Worm (Caenorhabditis elegans): ENCODE measurements around the gene T04C12.8.

DNA sequence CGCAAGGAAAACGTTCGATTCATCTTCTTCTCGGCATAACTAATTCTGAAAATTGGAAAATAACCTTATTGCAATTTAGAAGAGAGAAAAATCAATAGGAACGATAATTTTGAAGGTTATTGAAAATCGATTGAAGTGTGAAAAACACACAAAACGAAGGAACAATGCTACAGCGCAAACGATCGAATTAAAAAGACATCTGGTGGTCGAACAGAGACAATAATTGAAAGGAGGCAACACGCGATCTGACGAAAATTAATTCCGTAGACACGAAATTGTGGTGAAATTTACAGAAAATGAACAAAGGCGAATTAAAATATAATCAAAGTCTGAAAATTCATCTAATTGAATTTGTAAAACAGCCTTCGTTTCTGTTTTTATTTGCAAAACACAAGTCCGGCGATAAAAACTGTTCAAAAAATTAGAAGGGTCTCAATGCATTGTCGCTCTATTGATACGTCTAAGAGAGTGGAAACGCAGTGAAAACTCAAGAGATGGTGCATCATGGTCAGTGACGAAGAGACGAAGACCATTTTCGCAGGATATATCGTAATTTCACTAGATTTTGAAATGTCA lies 29.7 kb downstream of the T04C12.8 start, which contains the start of gene pak-2:
- TF ChIP-seq W03F9.2 (tag; optimal IDR thresholded peaks at IDR 0.05) (peak; percentile 52), him-1 (tag; optimal IDR thresholded peaks at IDR 0.05) (peak; percentile 55), dao-5 (tag; optimal IDR thresholded peaks at IDR 0.05) (no peak)

Data from whole organism, L4/young adult.